Fruit fly (Drosophila melanogaster): Measurements from ENCODE around the gene CG42238.
A peak's percentile ranks its signal among the peaks of the same experiment; 100 is the strongest.

CG42238 gene

DNA sequence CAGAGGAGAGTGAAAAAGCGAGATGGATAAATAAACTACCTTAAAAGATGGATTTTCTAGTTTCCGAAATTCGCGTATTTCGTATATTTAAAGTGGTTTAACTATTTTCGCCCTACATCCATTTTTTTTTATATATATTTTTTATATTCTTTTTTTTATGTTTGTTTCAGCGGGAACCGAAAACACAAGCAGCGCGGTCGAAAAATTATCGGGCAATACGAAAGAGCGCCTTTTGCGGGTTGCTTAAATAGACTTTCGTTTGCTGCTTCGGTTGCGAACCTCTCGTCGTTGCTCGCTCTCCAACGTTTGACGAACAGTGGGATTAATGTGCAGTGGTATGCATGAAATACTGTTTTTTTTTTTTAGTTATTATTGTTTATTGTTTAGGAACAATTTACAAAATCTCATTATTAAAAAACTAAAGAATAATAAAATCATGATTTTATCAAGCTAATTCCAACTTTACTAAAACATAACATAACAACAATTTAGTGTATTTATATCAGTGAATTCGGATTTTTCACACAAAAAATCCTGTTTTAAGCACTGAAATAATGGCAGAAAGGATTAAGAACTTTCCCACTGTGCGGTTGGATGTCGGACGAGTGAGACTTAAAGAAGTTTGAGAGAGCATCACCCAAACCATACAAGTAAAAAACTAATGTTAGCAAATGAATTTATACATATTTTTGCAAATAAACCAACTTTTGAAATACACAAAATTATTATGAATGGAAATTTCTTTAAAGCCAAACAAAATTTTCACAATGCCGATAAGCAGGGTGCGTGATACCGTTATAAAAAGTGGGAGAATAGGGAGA is 134.5 kb downstream of the CG42238 start (continued):
- TF ChIP-seq CG2129 (GFP tag; IDR thresholded peaks at IDR 0.05; ENCODE audit: partially characterized antibody) (no peak), hb (GFP tag; IDR thresholded peaks at IDR 0.05; ENCODE audit: partially characterized antibody) (no peak), Nf-YC (tag; optimal IDR thresholded peaks at IDR 0.05) (peak; percentile 87), slp2 (GFP tag; optimal IDR thresholded peaks at IDR 0.05) (no peak), E2f2 (GFP tag; IDR thresholded peaks at IDR 0.05) (peak; percentile 7; the same call in 1 of the 2 replicates), exex (tag; optimal IDR thresholded peaks at IDR 0.05) (peak; percentile 79), HLH54F (GFP tag; optimal IDR thresholded peaks at IDR 0.05) (peak; percentile 44), Abd-B (GFP tag; optimal IDR thresholded peaks at IDR 0.05) (peak; percentile 50), dm (GFP tag; optimal IDR thresholded peaks at IDR 0.05) (no peak), Adf1 (GFP tag; IDR thresholded peaks at IDR 0.05) (no peak), NFAT (GFP tag; IDR thresholded peaks at IDR 0.05) (peak; percentile 77), Dek (tag; optimal IDR thresholded peaks at IDR 0.05) (peak; percentile 48), CG10321 (GFP tag; IDR thresholded peaks at IDR 0.05) (no peak), CG7963 (GFP tag; IDR thresholded peaks at IDR 0.05; ENCODE audit: partially characterized antibody) (no peak), Hr39 (optimal IDR thresholded peaks at IDR 0.05) (no peak), Trl (optimal IDR thresholded peaks at IDR 0.05) (peak; percentile 33 to 41), Trl (GFP tag; optimal IDR thresholded peaks at IDR 0.05) (no peak), Pdp1 (GFP tag; optimal IDR thresholded peaks at IDR 0.05) (peak in 1 of 2 experiments; percentile 34), CHES-1-like (GFP tag; optimal IDR thresholded peaks at IDR 0.05) (no peak), CkIIα-i1 (GFP tag; IDR thresholded peaks at IDR 0.05) (no peak), jigr1 (GFP tag; IDR thresholded peaks at IDR 0.05) (peak; percentile 66; the same call in 2 of the 3 replicates), Mrtf (GFP tag; IDR thresholded peaks at IDR 0.05) (no peak), CG8290 (GFP tag; optimal IDR thresholded peaks at IDR 0.05) (no peak), CG8290 (tag; optimal IDR thresholded peaks at IDR 0.05) (no peak), Bdp1 (GFP tag; optimal IDR thresholded peaks at IDR 0.05) (peak; percentile 1), Dp (GFP tag; optimal IDR thresholded peaks at IDR 0.05) (no peak), CG4424 (GFP tag; optimal IDR thresholded peaks at IDR 0.05) (peak; percentile 95), pzg (GFP tag; optimal IDR thresholded peaks at IDR 0.05) (no peak), CG11723 (GFP tag; optimal IDR thresholded peaks at IDR 0.05) (peak; percentile 17), CG10366 (GFP tag; IDR thresholded peaks at IDR 0.05) (peak; percentile 13; the same call in 1 of the 2 replicates), B-H2 (GFP tag; optimal IDR thresholded peaks at IDR 0.05) (no peak), CG3995 (GFP tag; optimal IDR thresholded peaks at IDR 0.05) (peak; percentile 58), kay (GFP tag; optimal IDR thresholded peaks at IDR 0.05) (peak; percentile 82), B-H1 (GFP tag; IDR thresholded peaks at IDR 0.05) (peak; percentile 86), dpn (GFP tag; optimal IDR thresholded peaks at IDR 0.05) (peak in 1 of 2 experiments; percentile 57), chinmo (GFP tag; IDR thresholded peaks at IDR 0.05; ENCODE audit: partially characterized antibody) (0 out of 4 replicates have a peak, but pooled peaks have one; percentile 76), CG42726 (GFP tag; IDR thresholded peaks at IDR 0.05; ENCODE audit: partially characterized antibody) (no peak), Sin3A (optimal IDR thresholded peaks at IDR 0.05) (no peak), pnt (GFP tag; optimal IDR thresholded peaks at IDR 0.05) (peak; percentile 22), Myb (GFP tag; optimal IDR thresholded peaks at IDR 0.05) (no peak), chm (GFP tag; IDR thresholded peaks at IDR 0.05) (peak; percentile 55; the same call in 1 of the 2 replicates), so (GFP tag; IDR thresholded peaks at IDR 0.05) (peak; percentile 54; the same call in 2 of the 3 replicates), yki (optimal IDR thresholded peaks at IDR 0.05) (no peak), CG2712 (tag; optimal IDR thresholded peaks at IDR 0.05) (peak; percentile 96), CG11560 (tag; IDR thresholded peaks at IDR 0.05) (no peak; the same call in 2 of the 3 replicates), vnd (GFP tag; IDR thresholded peaks at IDR 0.05; ENCODE audit: partially characterized antibody) (no peak), bsh (GFP tag; optimal IDR thresholded peaks at IDR 0.05) (peak; percentile 24 to 71), oc (tag; optimal IDR thresholded peaks at IDR 0.05) (peak; percentile 21), CG10979 (tag; optimal IDR thresholded peaks at IDR 0.05) (peak; percentile 90), Awh (GFP tag; IDR thresholded peaks at IDR 0.05) (peak; percentile 84), Dref (GFP tag; IDR thresholded peaks at IDR 0.05) (no peak)
